Worm (Caenorhabditis elegans) whole organism, early embryonic: ENCODE data around the gene K11D12.11.

Experiments
- F13C5.2 ChIP-seq: sonication (generic microtip); optimal IDR thresholded peaks from 2 replicates; lab custom pipeline; 2017; ENCODE audit warnings: mild to moderate bottlenecking, missing genetic modification characterization, inconsistent platforms, missing compliant biosample characterization
- ama-1 ChIP-seq: fragments of 150-350 bp; optimal IDR thresholded peaks from 2 replicates; lab custom pipeline; 2014
- ceh-13 ChIP-seq: fragments of 200-800 bp; sonication (Bioruptor generic); optimal IDR thresholded peaks from 2 replicates; lab custom pipeline; 2018; ENCODE audit warnings: mild to moderate bottlenecking, missing genetic modification characterization, missing compliant biosample characterization
- ceh-36 ChIP-seq: sonication (generic microtip); optimal IDR thresholded peaks from 2 replicates; lab custom pipeline; 2016; ENCODE audit warnings: missing genetic modification characterization, inconsistent platforms, missing compliant biosample characterization
- ets-7 ChIP-seq: sonication (generic microtip); optimal IDR thresholded peaks from 2 replicates; lab custom pipeline; 2016; ENCODE audit warnings: missing genotype, missing genetic modification characterization, missing compliant biosample characterization
- hmbx-1 ChIP-seq: sonication (generic microtip); optimal IDR thresholded peaks from 2 replicates; lab custom pipeline; 2016; ENCODE audit warnings: mild to moderate bottlenecking, missing genetic modification characterization, missing compliant biosample characterization
- hmg-4 ChIP-seq: fragments of 200-800 bp; sonication (Bioruptor generic); optimal IDR thresholded peaks from 2 replicates; lab custom pipeline; 2018; ENCODE audit warnings: mild to moderate bottlenecking, missing genetic modification characterization, missing compliant biosample characterization
- scrt-1 ChIP-seq: fragments of 200-800 bp; sonication (Bioruptor generic); IDR thresholded peaks from 2 replicates; pipeline ENCODE4 v1.3.6; 2022; ENCODE audit warnings: missing genetic modification characterization, missing compliant biosample characterization
- tbx-37 ChIP-seq: fragments of 200-800 bp; sonication (Bioruptor generic); conservative IDR thresholded peaks from 2 replicates; pipeline ENCODE4 v1.3.6; 2022; ENCODE audit warnings: missing genetic modification reagents, missing genetic modification characterization, missing compliant biosample characterization
- tra-4 ChIP-seq: sonication (generic microtip); optimal IDR thresholded peaks from 2 replicates; lab custom pipeline; 2017; ENCODE audit warnings: missing genetic modification characterization, missing compliant biosample characterization

DNA sequence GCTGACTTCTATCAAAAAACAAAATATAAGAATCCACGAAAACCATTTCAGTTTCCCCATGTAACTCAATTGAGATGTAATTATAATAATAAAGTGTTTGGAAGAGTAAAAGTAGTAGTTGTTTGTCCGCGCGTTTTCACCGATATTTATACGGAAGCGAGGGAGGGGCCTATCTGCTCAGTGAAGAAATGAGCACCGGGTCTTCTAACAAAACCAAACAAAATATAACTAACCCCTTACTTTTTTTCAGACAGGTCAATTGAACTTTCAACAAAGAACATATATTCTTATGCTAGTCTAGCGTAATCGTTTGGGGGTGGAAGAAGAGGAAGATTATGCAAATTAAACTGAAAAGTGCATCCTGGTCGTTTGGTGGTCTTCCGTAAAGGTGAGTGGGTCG is 44.2 kb downstream of the K11D12.11 start, which contains the start of gene ncx-9:
- TF ChIP-seq ama-1 (lab: Kevin White, UChicago), result no peak
- no peak for TF ChIP-seq ets-7 (tag; lab: Kevin White, UChicago)
- TF ChIP-seq tbx-37 (GFP tag; lab: Robert Waterston, UW), result no peak
- TF ChIP-seq tra-4 (tag; lab: Kevin White, UChicago), result no peak
- no peak for TF ChIP-seq ceh-36 (tag; lab: Kevin White, UChicago)
- no peak for TF ChIP-seq F13C5.2 (tag; lab: Kevin White, UChicago)
- TF ChIP-seq ceh-13 (GFP tag; lab: Kevin White, UChicago), result no peak
- no peak for TF ChIP-seq scrt-1
- TF ChIP-seq hmbx-1 (tag; lab: Kevin White, UChicago), result no peak
- no peak for TF ChIP-seq hmg-4 (GFP tag; lab: Kevin White, UChicago)
